Worm (Caenorhabditis elegans): Measurements from ENCODE around the gene T21D12.7.

Gene T21D12.7

DNA sequence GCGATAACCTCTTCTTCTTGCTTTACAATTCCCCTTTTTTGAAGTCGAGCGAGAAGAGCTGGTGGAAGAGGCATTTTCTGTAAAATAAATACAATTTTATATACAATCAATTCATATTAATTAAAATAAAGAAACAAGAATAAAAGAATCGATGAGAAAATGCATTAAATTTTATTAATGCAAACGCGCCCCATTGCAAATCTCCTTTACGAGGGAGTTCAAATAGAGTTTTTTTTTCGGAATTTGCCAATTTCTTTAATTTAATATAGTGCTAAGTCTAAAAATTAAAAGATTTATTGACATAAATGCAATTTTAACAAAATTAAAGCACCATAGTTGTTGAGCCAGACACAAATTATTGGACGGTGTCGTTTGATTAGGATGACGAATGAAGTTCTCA, 29.6 kb downstream of the T21D12.7 start, which contains the start of gene pqbp-1.1:
Gene pqbp-1.1, minus strand, starts transcription at position 77 of the 400 bp plus-strand sequence.
- TF ChIP-seq ztf-11 (tag; optimal IDR thresholded peaks at IDR 0.05) (no peak), nfya-1 (tag; optimal IDR thresholded peaks at IDR 0.05; ENCODE audit: insufficient read depth) (peak; percentile 43), nhr-67 (tag; optimal IDR thresholded peaks at IDR 0.05) (no peak), ceh-28 (tag; optimal IDR thresholded peaks at IDR 0.05) (peak; percentile 61), eor-1 (tag; optimal IDR thresholded peaks at IDR 0.05) (no peak), egl-27 (tag; optimal IDR thresholded peaks at IDR 0.05) (no peak), pqm-1 (tag; optimal IDR thresholded peaks at IDR 0.05) (no peak), snpc-4 (tag; optimal IDR thresholded peaks at IDR 0.05) (peak; percentile 37), R02D3.7 (tag; optimal IDR thresholded peaks at IDR 0.05) (no peak), nhr-11 (tag; optimal IDR thresholded peaks at IDR 0.05) (no peak), nhr-25 (tag; optimal IDR thresholded peaks at IDR 0.05) (no peak), pha-4 (tag; optimal IDR thresholded peaks at IDR 0.05) (peak; percentile 85), mdl-1 (tag; optimal IDR thresholded peaks at IDR 0.05) (no peak), tbx-2 (tag; optimal IDR thresholded peaks at IDR 0.05) (no peak), ztf-4 (tag; optimal IDR thresholded peaks at IDR 0.05) (no peak), lin-15B (tag; optimal IDR thresholded peaks at IDR 0.05) (peak; percentile 68), ama-1 (optimal IDR thresholded peaks at IDR 0.05) (no peak), elt-2 (tag; optimal IDR thresholded peaks at IDR 0.05) (no peak), nhr-76 (tag; optimal IDR thresholded peaks at IDR 0.05) (no peak), nhr-23 (tag; optimal IDR thresholded peaks at IDR 0.05) (peak; percentile 46)

DNA sequence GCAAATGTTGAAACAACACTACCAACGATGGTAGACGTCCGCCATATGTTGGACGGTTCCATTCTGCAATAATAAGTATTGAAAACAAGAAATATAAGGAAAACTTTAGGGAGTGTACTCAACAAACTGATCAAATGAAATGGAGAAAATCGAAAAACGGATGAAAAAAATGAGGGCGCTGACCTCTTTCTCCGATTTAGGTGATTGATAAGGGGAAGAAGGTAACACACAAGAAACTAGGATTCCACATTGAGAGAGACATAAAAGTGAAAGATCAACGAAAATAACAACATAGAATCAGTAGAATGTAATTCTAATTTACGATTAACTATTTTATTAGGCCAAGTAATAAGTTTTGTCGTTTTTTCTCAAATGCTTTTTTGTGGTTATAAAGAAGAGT, 32.1 kb downstream of the T21D12.7 start, which contains the start of gene dpy-9:
Gene dpy-9, minus strand, starts transcription at position 63 of the 400 bp plus-strand sequence.
- TF ChIP-seq nhr-23 (tag; optimal IDR thresholded peaks at IDR 0.05): peak; percentile 92
- no peak for TF ChIP-seq mdl-1 (tag; optimal IDR thresholded peaks at IDR 0.05)

DNA sequence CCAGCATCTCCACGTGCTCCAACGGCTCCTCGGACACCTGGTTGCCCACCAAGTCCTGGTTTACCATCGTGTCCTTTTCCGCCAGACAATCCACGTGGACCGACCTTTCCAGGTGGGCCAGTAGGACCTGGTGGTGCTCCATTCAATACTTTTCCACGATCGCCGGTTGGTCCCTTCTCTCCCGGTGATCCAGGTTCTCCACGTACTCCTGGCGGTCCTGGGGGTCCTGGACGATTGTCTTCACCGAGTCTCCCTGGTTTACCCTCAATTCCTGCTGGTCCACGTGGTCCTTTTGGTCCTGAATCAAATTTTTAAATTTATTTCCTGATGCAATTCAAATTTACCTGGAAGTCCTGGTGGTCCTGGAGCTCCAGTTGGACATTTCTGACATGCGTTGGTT, 32.9 kb downstream of the T21D12.7 start:
- TF ChIP-seq nhr-11 (tag; optimal IDR thresholded peaks at IDR 0.05): no peak
- no peak for TF ChIP-seq lsy-12 (tag; optimal IDR thresholded peaks at IDR 0.05)
- TF ChIP-seq ZK546.5 (tag; optimal IDR thresholded peaks at IDR 0.05): no peak
- no peak for TF ChIP-seq fkh-2 (tag; optimal IDR thresholded peaks at IDR 0.05)

- peak; percentile 54 for TF ChIP-seq nhr-43 (tag; optimal IDR thresholded peaks at IDR 0.05; ENCODE audit: poor library complexity, severe bottlenecking)
- peak; percentile 24 for TF ChIP-seq hmg-11 (tag; optimal IDR thresholded peaks at IDR 0.05)
- peak; percentile 35 for TF ChIP-seq pha-4 (tag; optimal IDR thresholded peaks at IDR 0.05)
- TF ChIP-seq lin-15B (tag; optimal IDR thresholded peaks at IDR 0.05): peak; percentile 64
- no peak for TF ChIP-seq fkh-10 (GFP tag; optimal IDR thresholded peaks at IDR 0.05)
- TF ChIP-seq ama-1 (optimal IDR thresholded peaks at IDR 0.05): peak; percentile 43
- TF ChIP-seq ceh-28 (tag; optimal IDR thresholded peaks at IDR 0.05): no peak
- TF ChIP-seq jun-1 (tag; optimal IDR thresholded peaks at IDR 0.05): no peak
- TF ChIP-seq nhr-23 (tag; optimal IDR thresholded peaks at IDR 0.05): peak; percentile 57
- peak; percentile 52 for TF ChIP-seq nfya-1 (tag; optimal IDR thresholded peaks at IDR 0.05; ENCODE audit: insufficient read depth)
- peak; percentile 25 for TF ChIP-seq lin-39 (tag; optimal IDR thresholded peaks at IDR 0.05)
- TF ChIP-seq lsy-12 (tag; optimal IDR thresholded peaks at IDR 0.05): peak; percentile 17
- TF ChIP-seq nhr-76 (tag; optimal IDR thresholded peaks at IDR 0.05): no peak
- TF ChIP-seq elt-2 (tag; optimal IDR thresholded peaks at IDR 0.05): peak; percentile 16
These were observed 34.2 kb downstream of the T21D12.7 start, which contains the start of gene R02D3.8 for ce11 chrIV:257095-257494. Gene R02D3.8, minus strand, starts transcription at chrIV:257203.

ce11 chrIV:255379-255857, 35.8 kb downstream of the T21D12.7 start, which contains the start of gene rcat-1:
Gene rcat-1, minus strand, starts transcription at chrIV:255429.
- TF ChIP-seq unc-62 (GFP tag; optimal IDR thresholded peaks at IDR 0.05) (no peak), pqm-1 (tag; optimal IDR thresholded peaks at IDR 0.05) (peak; percentile 3), lin-39 (tag; optimal IDR thresholded peaks at IDR 0.05) (peak; percentile 88), ztf-11 (tag; optimal IDR thresholded peaks at IDR 0.05) (no peak), lin-15B (tag; optimal IDR thresholded peaks at IDR 0.05) (peak; percentile 98), skn-1 (tag; optimal IDR thresholded peaks at IDR 0.05) (peak; percentile 70), R02D3.7 (tag; optimal IDR thresholded peaks at IDR 0.05) (peak; percentile 100), ceh-28 (tag; optimal IDR thresholded peaks at IDR 0.05) (peak; percentile 59), sea-2 (GFP tag; optimal IDR thresholded peaks at IDR 0.05) (no peak), nhr-25 (tag; optimal IDR thresholded peaks at IDR 0.05) (peak; percentile 77), elt-2 (tag; optimal IDR thresholded peaks at IDR 0.05) (peak; percentile 31), fkh-2 (tag; optimal IDR thresholded peaks at IDR 0.05) (no peak), nhr-28 (tag; optimal IDR thresholded peaks at IDR 0.05) (no peak), hmg-11 (tag; optimal IDR thresholded peaks at IDR 0.05) (peak; percentile 54), ama-1 (optimal IDR thresholded peaks at IDR 0.05) (peak; percentile 55), snpc-4 (tag; optimal IDR thresholded peaks at IDR 0.05) (peak; percentile 67), nhr-23 (tag; optimal IDR thresholded peaks at IDR 0.05) (peak; percentile 82), nfya-1 (tag; optimal IDR thresholded peaks at IDR 0.05; ENCODE audit: insufficient read depth) (peak; percentile 91), daf-12 (tag; optimal IDR thresholded peaks at IDR 0.05) (no peak), mdl-1 (tag; optimal IDR thresholded peaks at IDR 0.05) (no peak), nhr-11 (tag; optimal IDR thresholded peaks at IDR 0.05) (no peak), eor-1 (tag; optimal IDR thresholded peaks at IDR 0.05) (no peak), egl-5 (tag; optimal IDR thresholded peaks at IDR 0.05) (peak; percentile 76), nhr-77 (tag; optimal IDR thresholded peaks at IDR 0.05) (peak; percentile 1), ceh-82 (tag; optimal IDR thresholded peaks at IDR 0.05) (peak; percentile 48), fkh-10 (GFP tag; optimal IDR thresholded peaks at IDR 0.05) (peak; percentile 43), jun-1 (tag; optimal IDR thresholded peaks at IDR 0.05) (peak; percentile 40)
